Fruit fly (Drosophila melanogaster): ENCODE measurements around the gene Setx.

The Setx gene

DNA sequence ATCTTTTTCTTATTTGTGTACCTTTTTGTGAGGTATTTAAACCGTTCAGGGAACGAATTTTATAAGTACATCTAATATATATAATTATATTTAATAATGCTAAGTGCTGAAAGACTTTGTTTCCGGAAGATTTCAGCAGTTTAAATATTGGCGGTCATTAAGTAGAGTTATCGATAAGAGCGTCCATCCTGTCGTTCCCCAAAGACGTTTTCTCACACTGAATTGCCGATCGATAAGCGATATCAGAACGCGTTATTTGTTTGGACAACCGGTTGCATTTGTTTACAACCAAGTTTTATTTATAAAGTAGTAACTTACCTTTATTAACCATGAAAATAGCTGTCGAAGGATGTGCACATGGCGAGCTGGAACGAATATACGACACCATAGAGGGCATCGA, 15.7 kb downstream of the Setx start, which contains the start of gene ldbr:
TSS of gene ldbr (plus strand) at position 238 of the 400 bp plus-strand sequence.
- TF ChIP-seq CG8301 (tag; optimal IDR thresholded peaks at IDR 0.05) (no peak), CG8159 (tag; optimal IDR thresholded peaks at IDR 0.05) (no peak), CG15710 (tag; optimal IDR thresholded peaks at IDR 0.05) (no peak), gl (tag; optimal IDR thresholded peaks at IDR 0.05) (no peak), Snoo (tag; optimal IDR thresholded peaks at IDR 0.05) (peak; percentile 12), CG9948 (tag; optimal IDR thresholded peaks at IDR 0.05) (no peak)

DNA sequence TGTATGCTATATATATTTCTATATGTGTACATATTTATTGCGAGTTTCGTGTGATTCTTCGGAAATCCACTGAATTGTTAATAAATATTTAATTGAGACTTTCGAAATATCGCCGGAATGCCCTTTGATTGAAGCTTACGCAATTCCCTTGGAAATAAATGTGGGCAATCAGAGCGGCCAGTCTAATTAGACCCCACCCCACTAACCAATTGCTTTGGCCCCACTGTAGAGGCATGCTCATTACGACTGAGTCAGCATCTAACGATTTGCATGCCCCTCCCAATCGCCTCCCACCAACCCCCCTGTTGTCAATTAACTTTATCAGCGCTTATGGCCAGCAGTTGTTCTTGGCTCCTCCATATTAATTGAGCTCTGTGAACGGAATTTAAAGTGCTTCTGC, 20.5 kb downstream of the Setx start:
- no peak for TF ChIP-seq D1 (tag; optimal IDR thresholded peaks at IDR 0.05)
- no peak for TF ChIP-seq Pif1A (GFP tag; optimal IDR thresholded peaks at IDR 0.05)
- 0 out of 2 replicates have a peak, but pooled peaks have one; percentile 16 for TF ChIP-seq CG32121 (GFP tag; IDR thresholded peaks at IDR 0.05)
- no peak for TF ChIP-seq gl (tag; optimal IDR thresholded peaks at IDR 0.05)

DNA sequence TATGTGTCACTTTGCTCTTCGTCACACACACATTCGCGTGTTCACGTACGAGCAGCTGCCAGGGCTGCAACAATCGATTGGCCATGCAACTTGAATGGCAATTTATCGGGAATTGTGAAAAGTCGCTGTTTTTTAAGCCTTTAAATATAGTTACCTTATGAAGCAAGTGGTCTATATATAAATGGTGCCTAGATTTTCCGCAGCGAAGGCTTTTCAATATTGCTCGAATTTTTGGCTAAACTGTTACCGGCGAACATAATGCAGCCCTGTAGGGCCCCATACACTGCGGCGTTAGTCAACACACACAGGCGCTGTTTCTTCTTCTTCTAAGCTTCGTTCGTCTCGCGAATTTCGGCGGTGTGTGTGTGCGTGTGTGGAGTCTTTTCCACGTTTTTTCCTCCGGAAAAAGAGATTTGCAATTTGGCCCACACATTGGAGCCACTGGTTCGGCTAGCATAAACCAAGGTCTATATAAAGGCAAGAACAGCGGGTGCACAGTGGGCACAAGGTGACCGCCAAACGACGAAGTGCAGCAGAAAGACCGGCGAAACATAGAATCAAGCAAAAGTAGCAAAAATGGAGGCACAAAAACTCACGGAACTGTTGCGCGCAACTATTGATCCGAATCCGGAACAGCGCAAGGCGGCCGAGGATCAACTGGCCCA, 21.3 kb downstream of the Setx start, which contains the start of the genes Arp3 and msk:
TSS of gene Arp3 (minus strand) at position 39 of the 665 bp plus-strand sequence.
TSS of gene msk (plus strand) at position 316 of the 665 bp plus-strand sequence.
- TF ChIP-seq CG14655 (GFP tag; optimal IDR thresholded peaks at IDR 0.05) (no peak), CG4496 (GFP tag; IDR thresholded peaks at IDR 0.05) (peak; percentile 64), CG8159 (tag; optimal IDR thresholded peaks at IDR 0.05) (no peak), Pif1A (GFP tag; optimal IDR thresholded peaks at IDR 0.05) (no peak), CG13204 (GFP tag; optimal IDR thresholded peaks at IDR 0.05) (no peak), gl (tag; optimal IDR thresholded peaks at IDR 0.05) (peak; percentile 26), fd96Ca (GFP tag; IDR thresholded peaks at IDR 0.05) (peak; percentile 65; the same call in 1 of the 3 replicates), EcR (GFP tag; optimal IDR thresholded peaks at IDR 0.05) (no peak), Pif1B (GFP tag; optimal IDR thresholded peaks at IDR 0.05) (no peak), CG17806 (tag; optimal IDR thresholded peaks at IDR 0.05) (peak; percentile 52), Snoo (tag; optimal IDR thresholded peaks at IDR 0.05) (peak; percentile 70), CG12605 (GFP tag; IDR thresholded peaks at IDR 0.05) (no peak; the same call in 1 of the 2 replicates), CG8301 (tag; optimal IDR thresholded peaks at IDR 0.05) (no peak), CG9948 (tag; optimal IDR thresholded peaks at IDR 0.05) (peak; percentile 47), CG15710 (tag; optimal IDR thresholded peaks at IDR 0.05) (peak; percentile 70), CG34367 (tag; optimal IDR thresholded peaks at IDR 0.05) (peak; percentile 35), Ets98B (GFP tag; IDR thresholded peaks at IDR 0.05) (peak; percentile 68), CG10348 (GFP tag; IDR thresholded peaks at IDR 0.05) (no peak), rn (GFP tag; IDR thresholded peaks at IDR 0.05) (peak; percentile 56), CG32121 (GFP tag; IDR thresholded peaks at IDR 0.05) (peak; percentile 37; the same call in 1 of the 2 replicates), D1 (tag; optimal IDR thresholded peaks at IDR 0.05) (no peak)

DNA sequence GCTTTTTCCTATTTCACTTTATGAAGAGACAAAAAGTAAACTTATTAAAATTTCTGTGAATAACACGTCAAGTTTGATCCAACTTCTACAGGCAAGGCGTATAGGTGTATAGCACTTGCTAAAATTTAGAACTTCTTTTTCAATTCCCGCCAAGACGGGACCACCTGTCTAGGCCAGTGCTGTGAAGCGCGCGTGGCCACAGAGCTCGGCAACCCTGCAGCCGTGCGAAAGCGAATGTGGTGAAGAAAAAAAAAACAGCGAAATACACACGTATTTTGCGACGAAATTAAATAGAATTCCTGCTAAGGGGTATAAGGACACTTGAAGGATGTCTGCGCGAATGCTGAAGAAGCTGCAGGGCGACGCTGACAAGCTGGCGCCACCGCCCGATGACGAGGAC, 27.1 kb downstream of the Setx start, which contains the start of gene Nulp1:
TSS of gene Nulp1 (plus strand) at position 198 of the 400 bp plus-strand sequence.
- no peak for TF ChIP-seq CG9948 (tag; optimal IDR thresholded peaks at IDR 0.05)
- TF ChIP-seq D1 (tag; optimal IDR thresholded peaks at IDR 0.05) = no peak
- TF ChIP-seq CG8159 (tag; optimal IDR thresholded peaks at IDR 0.05) = no peak
- no peak for TF ChIP-seq CG15710 (tag; optimal IDR thresholded peaks at IDR 0.05)
- no peak for TF ChIP-seq Pif1B (GFP tag; optimal IDR thresholded peaks at IDR 0.05)
- TF ChIP-seq gl (tag; optimal IDR thresholded peaks at IDR 0.05) = no peak
- peak; percentile 20; the same call in 1 of the 2 replicates for TF ChIP-seq CG32121 (GFP tag; IDR thresholded peaks at IDR 0.05)
- TF ChIP-seq CG12605 (GFP tag; IDR thresholded peaks at IDR 0.05) = no peak
- TF ChIP-seq Ets98B (GFP tag; IDR thresholded peaks at IDR 0.05) = peak; percentile 40
- no peak for TF ChIP-seq Pif1A (GFP tag; optimal IDR thresholded peaks at IDR 0.05)
- TF ChIP-seq CG8301 (tag; optimal IDR thresholded peaks at IDR 0.05) = no peak
- TF ChIP-seq CG34367 (tag; optimal IDR thresholded peaks at IDR 0.05) = no peak
- TF ChIP-seq CG14655 (GFP tag; optimal IDR thresholded peaks at IDR 0.05) = no peak
- TF ChIP-seq rn (GFP tag; IDR thresholded peaks at IDR 0.05) = peak; percentile 44; the same call in 1 of the 2 replicates
- TF ChIP-seq CG13204 (GFP tag; optimal IDR thresholded peaks at IDR 0.05) = no peak
- TF ChIP-seq EcR (GFP tag; optimal IDR thresholded peaks at IDR 0.05) = no peak
- TF ChIP-seq CG17806 (tag; optimal IDR thresholded peaks at IDR 0.05) = no peak
- TF ChIP-seq CG10348 (GFP tag; IDR thresholded peaks at IDR 0.05) = no peak
- TF ChIP-seq CG4496 (GFP tag; IDR thresholded peaks at IDR 0.05) = peak; percentile 74; the same call in 2 of the 3 replicates
- no peak; the same call in 2 of the 3 replicates for TF ChIP-seq fd96Ca (GFP tag; IDR thresholded peaks at IDR 0.05)
- TF ChIP-seq Snoo (tag; optimal IDR thresholded peaks at IDR 0.05) = peak; percentile 40

DNA sequence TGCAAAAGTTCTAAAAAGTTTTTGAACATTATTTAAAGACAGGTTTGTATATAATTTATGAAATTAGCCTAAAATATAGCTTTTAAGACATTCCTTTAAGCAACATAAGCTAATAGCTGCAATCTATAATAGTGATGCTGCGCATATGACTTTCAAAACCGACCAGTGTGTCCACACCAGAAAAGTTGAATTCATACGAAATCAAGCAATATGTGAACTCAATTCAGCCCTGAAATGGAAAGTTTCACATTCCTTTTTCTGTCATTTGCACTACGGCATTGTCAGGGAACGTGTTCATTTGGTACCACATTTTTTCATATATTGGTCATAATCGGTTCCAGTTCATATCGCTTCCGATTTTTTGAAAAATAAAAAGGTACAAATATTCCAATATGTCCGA, 28.4 kb downstream of the Setx start, which contains the start of gene fan:
TSS of gene fan (plus strand) at position 247 of the 400 bp plus-strand sequence.
- TF ChIP-seq fd96Ca (GFP tag; IDR thresholded peaks at IDR 0.05) (no peak), rn (GFP tag; IDR thresholded peaks at IDR 0.05) (no peak), Snoo (tag; optimal IDR thresholded peaks at IDR 0.05) (no peak)

DNA sequence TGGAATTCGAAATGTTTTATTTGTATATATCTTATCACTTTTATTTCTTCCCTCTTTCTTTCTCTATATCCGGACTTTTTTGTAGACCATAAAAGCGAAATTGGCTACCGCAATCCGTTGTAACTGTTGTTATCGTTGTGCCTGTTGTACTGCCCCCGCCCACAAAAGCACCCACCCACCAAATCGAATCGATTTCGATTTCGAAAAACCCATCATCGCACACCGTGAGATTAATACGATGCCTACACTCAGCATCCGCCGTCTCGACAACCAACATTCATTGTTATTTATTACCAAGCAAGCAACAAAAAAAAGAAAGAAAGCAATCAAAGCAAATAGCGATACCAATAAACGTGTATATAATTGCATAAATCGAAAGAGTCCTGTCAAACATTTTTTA, 29.1 kb downstream of the Setx start:
- TF ChIP-seq CG15710 (tag; optimal IDR thresholded peaks at IDR 0.05) = no peak
- TF ChIP-seq Pif1B (GFP tag; optimal IDR thresholded peaks at IDR 0.05) = no peak
